Worm (Caenorhabditis elegans) whole organism, early embryonic: Measurements from ENCODE around the gene H23N18.5.

Source experiments
- B0310.2 ChIP-seq: sonication (generic microtip); optimal IDR thresholded peaks from 2 replicates; lab custom pipeline; 2016; ENCODE audit warnings: mild to moderate bottlenecking, missing genetic modification characterization, missing compliant biosample characterization
- ama-1 ChIP-seq: fragments of 150-350 bp; optimal IDR thresholded peaks from 2 replicates; lab custom pipeline; 2014
- ceh-36 ChIP-seq: sonication (generic microtip); optimal IDR thresholded peaks from 2 replicates; lab custom pipeline; 2016; ENCODE audit warnings: missing genetic modification characterization, inconsistent platforms, missing compliant biosample characterization
- ets-7 ChIP-seq: sonication (generic microtip); optimal IDR thresholded peaks from 2 replicates; lab custom pipeline; 2016; ENCODE audit warnings: missing genotype, missing genetic modification characterization, missing compliant biosample characterization
- flt-1 ChIP-seq: fragments of 200-800 bp; sonication (Bioruptor generic); IDR thresholded peaks from 2 replicates; pipeline ENCODE4 v1.3.6; 2022; ENCODE audit warnings: missing genetic modification characterization, missing compliant biosample characterization
- hmbx-1 ChIP-seq: sonication (generic microtip); optimal IDR thresholded peaks from 2 replicates; lab custom pipeline; 2016; ENCODE audit warnings: mild to moderate bottlenecking, missing genetic modification characterization, missing compliant biosample characterization
- tbx-11 ChIP-seq: fragments of 200-800 bp; sonication (Bioruptor generic); IDR thresholded peaks from 2 replicates; pipeline ENCODE4 v1.3.6; 2022; ENCODE audit warnings: missing genetic modification characterization, missing compliant biosample characterization

- TF ChIP-seq hmbx-1 (tag; lab: Kevin White, UChicago) (no peak), ets-7 (tag; lab: Kevin White, UChicago) (no peak), ceh-36 (tag; lab: Kevin White, UChicago) (no peak), ama-1 (no peak), B0310.2 (tag; lab: Kevin White, UChicago) (no peak), tbx-11 (GFP tag; lab: Robert Waterston, UW) (no peak), flt-1 (GFP tag; lab: Robert Waterston, UW) (no peak)
Measured at ce11 chrV:4912313-4912712, at the start of gene H23N18.5.
